Fruit fly (Drosophila melanogaster): ENCODE data around the gene narya.
A peak's percentile ranks its signal among the peaks of the same experiment; 100 is the strongest.

Gene narya

dm6 chrX:19453138-19453537 lies 21.7 kb upstream of the narya start (continued):
- TF ChIP-seq pan (optimal IDR thresholded peaks at IDR 0.05), result no peak
- peak in 1 of 2 experiments; percentile 51 for TF ChIP-seq pan (GFP tag; optimal IDR thresholded peaks at IDR 0.05 in 1 of 2, IDR thresholded peaks at IDR 0.05 in 1 of 2)
- peak; percentile 60 for TF ChIP-seq CG7839 (tag; optimal IDR thresholded peaks at IDR 0.05)
- peak; percentile 52; the same call in 1 of the 2 replicates for TF ChIP-seq Rfx (GFP tag; IDR thresholded peaks at IDR 0.05)
- TF ChIP-seq ranshi (GFP tag; IDR thresholded peaks at IDR 0.05), result 0 out of 2 replicates have a peak, but pooled peaks have one; percentile 40
- 0 out of 2 replicates have a peak, but pooled peaks have one; percentile 15 for TF ChIP-seq Awh (GFP tag; IDR thresholded peaks at IDR 0.05)
- TF ChIP-seq CG14014 (GFP tag; IDR thresholded peaks at IDR 0.05), result 0 out of 2 replicates have a peak, but pooled peaks have one; percentile 36
- peak; percentile 31 for TF ChIP-seq CG4424 (GFP tag; optimal IDR thresholded peaks at IDR 0.05)
- TF ChIP-seq Dad (GFP tag; optimal IDR thresholded peaks at IDR 0.05), result no peak
- 0 out of 3 replicates have a peak, but pooled peaks have one; percentile 30 for TF ChIP-seq CG17361 (GFP tag; IDR thresholded peaks at IDR 0.05)
- TF ChIP-seq H2.0 (GFP tag; IDR thresholded peaks at IDR 0.05), result peak; percentile 28; the same call in 1 of the 2 replicates
- TF ChIP-seq PHDP (tag; optimal IDR thresholded peaks at IDR 0.05), result peak; percentile 45
- peak; percentile 41 for TF ChIP-seq BtbVII (GFP tag; optimal IDR thresholded peaks at IDR 0.05)
- TF ChIP-seq CoRest (tag; optimal IDR thresholded peaks at IDR 0.05), result peak; percentile 37
- peak; percentile 45; the same call in 1 of the 2 replicates for TF ChIP-seq CG14667 (GFP tag; IDR thresholded peaks at IDR 0.05)
- TF ChIP-seq slou (GFP tag; optimal IDR thresholded peaks at IDR 0.05), result no peak
- peak; percentile 43; the same call in 1 of the 2 replicates for TF ChIP-seq HLH3B (GFP tag; IDR thresholded peaks at IDR 0.05)
- TF ChIP-seq Oli (tag; optimal IDR thresholded peaks at IDR 0.05), result peak; percentile 48
- TF ChIP-seq CG10267 (tag; optimal IDR thresholded peaks at IDR 0.05), result peak; percentile 26
- TF ChIP-seq CG9727 (GFP tag; optimal IDR thresholded peaks at IDR 0.05), result peak; percentile 36
- TF ChIP-seq CG12659 (GFP tag; optimal IDR thresholded peaks at IDR 0.05), result peak; percentile 44
- peak; percentile 77 for TF ChIP-seq Med (GFP tag)
- peak; percentile 34 for TF ChIP-seq scrt (GFP tag; optimal IDR thresholded peaks at IDR 0.05)
- TF ChIP-seq bsh (GFP tag; optimal IDR thresholded peaks at IDR 0.05), result peak in 1 of 2 experiments; percentile 37
- peak; percentile 4 for TF ChIP-seq sug (tag; optimal IDR thresholded peaks at IDR 0.05)
- TF ChIP-seq CG17385 (GFP tag; optimal IDR thresholded peaks at IDR 0.05), result peak; percentile 34
- peak; percentile 18 for TF ChIP-seq CG6765 (GFP tag; optimal IDR thresholded peaks at IDR 0.05)
- TF ChIP-seq CG3281 (GFP tag; optimal IDR thresholded peaks at IDR 0.05), result peak; percentile 55
- peak; percentile 31 for TF ChIP-seq CG8924 (tag; optimal IDR thresholded peaks at IDR 0.05)
- no peak for TF ChIP-seq cas (GFP tag; IDR thresholded peaks at IDR 0.05)
- TF ChIP-seq CG8388 (GFP tag; optimal IDR thresholded peaks at IDR 0.05), result peak; percentile 9
- TF ChIP-seq hb (GFP tag; IDR thresholded peaks at IDR 0.05; ENCODE audit: partially characterized antibody), result no peak
- TF ChIP-seq Fer1 (GFP tag; optimal IDR thresholded peaks at IDR 0.05), result peak; percentile 65
- TF ChIP-seq CG15269 (tag; optimal IDR thresholded peaks at IDR 0.05), result peak; percentile 52
- TF ChIP-seq maf-S (GFP tag; optimal IDR thresholded peaks at IDR 0.05), result no peak
- peak; percentile 31 for TF ChIP-seq lilli (GFP tag; optimal IDR thresholded peaks at IDR 0.05)
- TF ChIP-seq caup (GFP tag; optimal IDR thresholded peaks at IDR 0.05; ENCODE audit: severe bottlenecking), result peak; percentile 39
- TF ChIP-seq fd96Cb (tag; optimal IDR thresholded peaks at IDR 0.05), result peak; percentile 37
- TF ChIP-seq sr (GFP tag; IDR thresholded peaks at IDR 0.05), result no peak
- peak; percentile 47; the same call in 1 of the 2 replicates for TF ChIP-seq Atf6 (GFP tag; IDR thresholded peaks at IDR 0.05)
- peak; percentile 53 for TF ChIP-seq slbo (GFP tag; IDR thresholded peaks at IDR 0.05)
- TF ChIP-seq fd3F (GFP tag; optimal IDR thresholded peaks at IDR 0.05), result peak; percentile 31
- TF ChIP-seq CG5245 (GFP tag; optimal IDR thresholded peaks at IDR 0.05), result peak; percentile 22
- TF ChIP-seq CG2712 (tag; optimal IDR thresholded peaks at IDR 0.05), result peak; percentile 35
- TF ChIP-seq hkb (optimal IDR thresholded peaks at IDR 0.05), result no peak
- peak; percentile 59; the same call in 1 of the 2 replicates for TF ChIP-seq hkb (GFP tag; IDR thresholded peaks at IDR 0.05)
- no peak for TF ChIP-seq pho (GFP tag; optimal IDR thresholded peaks at IDR 0.05)
- TF ChIP-seq CG13296 (GFP tag; optimal IDR thresholded peaks at IDR 0.05), result peak; percentile 31
- TF ChIP-seq HHEX (GFP tag; optimal IDR thresholded peaks at IDR 0.05), result peak; percentile 41
- no peak for TF ChIP-seq pros (GFP tag; optimal IDR thresholded peaks at IDR 0.05)
